Worm (Caenorhabditis elegans) whole organism, L3 larva: ENCODE measurements around the gene slt-1.

Source experiments
- ama-1 ChIP-seq: fragments of 150-350 bp; optimal IDR thresholded peaks from 2 replicates; lab custom pipeline; 2018
- nhr-237 ChIP-seq: fragments of 150-350 bp; optimal IDR thresholded peaks from 2 replicates; lab custom pipeline; 2014; ENCODE audit warnings: missing biosample characterization, missing genetic modification characterization
- pha-4 ChIP-seq: fragments of 150-350 bp; optimal IDR thresholded peaks from 2 replicates; lab custom pipeline; 2014; ENCODE audit warnings: missing biosample characterization, missing genetic modification reagents, missing genetic modification characterization
- tbx-2 ChIP-seq: sonication (generic microtip); optimal IDR thresholded peaks from 2 replicates; lab custom pipeline; 2016; ENCODE audit warnings: mild to moderate bottlenecking, missing genetic modification characterization, missing compliant biosample characterization

ce11 chrX:14711168-14711629 is 37.1 kb downstream of the slt-1 start, which contains the start of gene atrn-1:
- no peak for TF ChIP-seq tbx-2
- TF ChIP-seq ama-1 (lab: Kevin White, UChicago): no peak
- TF ChIP-seq nhr-237 (tag; lab: Kevin White, UChicago): no peak
- peak; percentile 44 for TF ChIP-seq pha-4 (tag; lab: Kevin White, UChicago)
